Worm (Caenorhabditis elegans) whole organism, L4 larva: ENCODE results near the gene sru-7.

ENCODE experiments used
- Y48G9A.11 ChIP-seq: fragments of 200-800 bp; sonication (Bioruptor generic); IDR thresholded peaks from 2 replicates; pipeline ENCODE4 v1.3.6; 2022; ENCODE audit warnings: missing genetic modification reagents, missing genetic modification characterization, missing compliant biosample characterization
- hlh-11 ChIP-seq: fragments of 200-800 bp; sonication (Bioruptor generic); optimal IDR thresholded peaks from 2 replicates; lab custom pipeline; 2018; ENCODE audit warnings: mild to moderate bottlenecking, missing genetic modification characterization, missing compliant biosample characterization
- lsy-2 ChIP-seq, 2 experiments: fragments of 150-350 bp in 1 of 2; sonication (generic microtip) in 1 of 2; optimal IDR thresholded peaks; 2 replicates each; lab custom pipeline; 2014 to 2017; ENCODE audit warnings: missing biosample characterization in 2 of 2, missing genetic modification characterization in 2 of 2
- mdt-29 ChIP-seq: fragments of 200-800 bp; sonication (Bioruptor generic); IDR thresholded peaks from 2 replicates; pipeline ENCODE4 v1.3.6; 2022; ENCODE audit warnings: missing genetic modification reagents, missing genetic modification characterization, missing compliant biosample characterization
- nhr-237 ChIP-seq: sonication (generic microtip); optimal IDR thresholded peaks from 2 replicates; lab custom pipeline; 2017; ENCODE audit warnings: missing biosample characterization, missing genetic modification characterization
- nhr-76 ChIP-seq: fragments of 150-350 bp; optimal IDR thresholded peaks from 2 replicates; lab custom pipeline; 2014; ENCODE audit warnings: missing biosample characterization, missing genetic modification characterization
- pha-4 ChIP-seq, 2 experiments: fragments of 150-350 bp in 1 of 2; fragments of 200-800 bp in 1 of 2; sonication (Bioruptor generic) in 1 of 2; IDR thresholded peaks in 1 of 2; optimal IDR thresholded peaks in 1 of 2; 2 replicates each; pipeline versions ENCODE4 v1.3.6 to Lab custom; 2014 to 2022; ENCODE audit warnings: missing genetic modification characterization in 2 of 2, missing genetic modification reagents in 2 of 2, missing biosample characterization in 1 of 2, missing compliant biosample characterization in 1 of 2
- spr-1 ChIP-seq: sonication (generic microtip); optimal IDR thresholded peaks from 2 replicates; lab custom pipeline; 2016; ENCODE audit warnings: mild to moderate bottlenecking, missing genetic modification characterization, missing compliant biosample characterization

DNA sequence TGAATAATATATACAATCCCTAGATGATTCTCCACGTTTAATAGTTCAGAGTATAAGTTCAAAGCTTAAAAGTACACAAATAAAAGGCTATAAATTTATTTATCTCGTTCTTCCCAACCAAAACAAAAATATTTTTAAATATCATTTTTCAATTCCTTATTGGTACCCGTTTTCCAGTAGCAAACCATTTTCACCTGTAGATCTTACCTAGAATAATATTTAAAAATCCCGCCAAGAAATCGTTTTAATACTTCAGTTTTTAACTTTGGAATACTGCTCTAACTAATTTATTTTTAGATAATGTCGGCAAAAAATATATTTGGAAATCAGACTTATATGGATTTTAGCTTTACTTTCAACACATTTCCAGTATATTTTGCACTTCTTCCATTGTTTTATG lies at the start of gene sru-7:
- TF ChIP-seq mdt-29 (GFP tag; lab: Robert Waterston, UW) (no peak), spr-1 (no peak), nhr-237 (tag; lab: Kevin White, UChicago) (no peak), pha-4 (GFP tag; IDR thresholded peaks at IDR 0.05; lab: Robert Waterston, UW) (no peak), pha-4 (tag; optimal IDR thresholded peaks at IDR 0.05; lab: Kevin White, UChicago) (no peak), lsy-2 (tag; optimal IDR thresholded peaks at IDR 0.05; lab: Kevin White, UChicago) (no peak), nhr-76 (tag; lab: Kevin White, UChicago) (no peak), hlh-11 (tag; lab: Kevin White, UChicago) (no peak), Y48G9A.11 (GFP tag; lab: Robert Waterston, UW) (no peak)
